Fruit fly (Drosophila melanogaster) whole organism, embryonic: ENCODE results near the gene BtbVII.
A peak's percentile ranks its signal among the peaks of the same experiment; 100 is the strongest.

ENCODE experiments used
- Asciz ChIP-seq: fragments of 200-800 bp; sonication (Bioruptor generic); optimal IDR thresholded peaks from 2 replicates; lab custom pipeline; 2017; ENCODE audit warnings: missing biosample characterization, mild to moderate bottlenecking, missing genetic modification characterization, missing genetic modification reagents
- CG10147 ChIP-seq: fragments of 200-800 bp; sonication (Bioruptor generic); optimal IDR thresholded peaks from 2 replicates; lab custom pipeline; 2019; ENCODE audit warnings: missing biosample characterization, mild to moderate bottlenecking, missing genetic modification characterization, moderate library complexity
- CG10462 ChIP-seq: fragments of 200-800 bp; sonication (Bioruptor generic); optimal IDR thresholded peaks from 2 replicates; lab custom pipeline; 2016; ENCODE audit warnings: missing biosample characterization, missing genetic modification characterization
- CG10543 ChIP-seq: fragments of 200-800 bp; sonication (Bioruptor generic); optimal IDR thresholded peaks from 3 replicates; lab custom pipeline; 2017; ENCODE audit warnings: missing biosample characterization, mild to moderate bottlenecking, missing genetic modification characterization, moderate library complexity
- CG11695 ChIP-seq: fragments of 200-800 bp; sonication (Bioruptor generic); IDR thresholded peaks from 3 replicates; pipeline ENCODE4 v1.3.6; 2022; ENCODE audit warnings: missing biosample characterization, missing genetic modification characterization
- CG11723 ChIP-seq: fragments of 200-800 bp; sonication (Bioruptor generic); optimal IDR thresholded peaks from 2 replicates; lab custom pipeline; 2017; ENCODE audit warnings: missing biosample characterization, mild to moderate bottlenecking, missing genetic modification characterization
- CG1233 ChIP-seq: fragments of 200-800 bp; sonication (Bioruptor generic); optimal IDR thresholded peaks from 4 replicates; lab custom pipeline; 2018; ENCODE audit warnings: missing biosample characterization, mild to moderate bottlenecking, missing genetic modification characterization
- CG12744 ChIP-seq: fragments of 200-800 bp; sonication (Bioruptor generic); optimal IDR thresholded peaks from 2 replicates; lab custom pipeline; 2016; ENCODE audit warnings: missing biosample characterization, missing genetic modification characterization
- CG12769 ChIP-seq: fragments of 200-800 bp; sonication (Bioruptor generic); optimal IDR thresholded peaks from 2 replicates; lab custom pipeline; 2019; ENCODE audit warnings: missing biosample characterization, mild to moderate bottlenecking, missing genetic modification characterization, moderate library complexity
- CG14050 ChIP-seq: fragments of 200-800 bp; sonication (Bioruptor generic); IDR thresholded peaks from 3 replicates; pipeline ENCODE4 v1.3.6; 2022; ENCODE audit warnings: missing biosample characterization, missing genetic modification characterization
- CG1529 ChIP-seq: fragments of 200-800 bp; sonication (Bioruptor generic); optimal IDR thresholded peaks from 3 replicates; lab custom pipeline; 2018; ENCODE audit warnings: missing biosample characterization, missing genetic modification characterization
- CG1603 ChIP-seq: fragments of 200-800 bp; sonication (Bioruptor generic); optimal IDR thresholded peaks from 2 replicates; lab custom pipeline; 2019; ENCODE audit warnings: missing biosample characterization, mild to moderate bottlenecking, missing genetic modification characterization, moderate library complexity
- CG1647 ChIP-seq: fragments of 200-800 bp; sonication (Bioruptor generic); optimal IDR thresholded peaks from 3 replicates; lab custom pipeline; 2016; ENCODE audit warnings: missing biosample characterization, missing genetic modification characterization
- CG18262 ChIP-seq: fragments of 200-800 bp; optimal IDR thresholded peaks from 3 replicates; lab custom pipeline; 2019; ENCODE audit warnings: missing biosample characterization, mild to moderate bottlenecking, missing genetic modification characterization, moderate library complexity
- CG2116 ChIP-seq: fragments of 200-800 bp; sonication (Bioruptor generic); optimal IDR thresholded peaks from 3 replicates; lab custom pipeline; 2018; ENCODE audit warnings: missing biosample characterization, mild to moderate bottlenecking, missing genetic modification characterization
- CG3407 ChIP-seq: fragments of 200-800 bp; sonication (Bioruptor generic); optimal IDR thresholded peaks from 2 replicates; lab custom pipeline; 2018; ENCODE audit warnings: missing biosample characterization, mild to moderate bottlenecking, missing genetic modification characterization
- CG4360 ChIP-seq: fragments of 200-800 bp; sonication (Bioruptor generic); IDR thresholded peaks from 2 replicates; pipeline ENCODE4 v1.3.6; 2022; ENCODE audit warnings: missing biosample characterization, missing genetic modification characterization
- CG6654 ChIP-seq: fragments of 200-800 bp; sonication (Bioruptor generic); optimal IDR thresholded peaks from 2 replicates; lab custom pipeline; 2017; ENCODE audit warnings: missing biosample characterization, mild to moderate bottlenecking, missing genetic modification characterization
- CG7786 ChIP-seq: fragments of 200-800 bp; sonication (Bioruptor generic); optimal IDR thresholded peaks from 2 replicates; lab custom pipeline; 2016; ENCODE audit warnings: missing biosample characterization, missing genetic modification characterization
- CG7839 ChIP-seq: fragments of 200-800 bp; sonication (Bioruptor generic); optimal IDR thresholded peaks from 3 replicates; lab custom pipeline; 2018; ENCODE audit warnings: missing biosample characterization, mild to moderate bottlenecking, missing genetic modification characterization, moderate library complexity
- CG7987 ChIP-seq: fragments of 200-800 bp; sonication (Bioruptor generic); optimal IDR thresholded peaks from 2 replicates; lab custom pipeline; 2018; ENCODE audit warnings: missing biosample characterization, mild to moderate bottlenecking, missing genetic modification characterization, moderate library complexity
- CG8089 ChIP-seq: fragments of 200-800 bp; sonication (Bioruptor generic); optimal IDR thresholded peaks from 3 replicates; lab custom pipeline; 2016; ENCODE audit warnings: missing biosample characterization, missing genetic modification characterization
- CG8388 ChIP-seq: fragments of 200-800 bp; sonication (Bioruptor generic); optimal IDR thresholded peaks from 2 replicates; lab custom pipeline; 2019; ENCODE audit warnings: missing biosample characterization, mild to moderate bottlenecking, missing genetic modification characterization, moderate library complexity
- CG8944 ChIP-seq: fragments of 200-800 bp; sonication (Bioruptor generic); optimal IDR thresholded peaks from 3 replicates; lab custom pipeline; 2016; ENCODE audit warnings: missing biosample characterization, missing genetic modification characterization
- CG9817 ChIP-seq: fragments of 200-800 bp; sonication (Bioruptor generic); optimal IDR thresholded peaks from 2 replicates; lab custom pipeline; 2018; ENCODE audit warnings: missing biosample characterization, mild to moderate bottlenecking, missing genetic modification characterization, moderate library complexity
- D ChIP-seq, 2 experiments: fragments of 200-800 bp in 1 of 2; fragments of >200 bp in 1 of 2; sonication (Bioruptor generic) in 1 of 2; optimal IDR thresholded peaks; 2 replicates in 1 of 2; 3 replicates in 1 of 2; lab custom pipeline; 2017; ENCODE audit warnings: mild to moderate bottlenecking in 1 of 2, missing biosample characterization in 1 of 2, missing genetic modification characterization in 1 of 2, missing genetic modification reagents in 1 of 2
- Dad ChIP-seq: fragments of 200-800 bp; sonication (Bioruptor generic); optimal IDR thresholded peaks from 3 replicates; lab custom pipeline; 2016; ENCODE audit warnings: missing biosample characterization, missing genetic modification characterization
- H2.0 ChIP-seq: fragments of 200-800 bp; sonication (Bioruptor generic); IDR thresholded peaks from 2 replicates; pipeline ENCODE4 v1.3.6; 2022; ENCODE audit warnings: missing biosample characterization, missing genetic modification characterization
- HmgD ChIP-seq: fragments of 200-800 bp; sonication (Bioruptor generic); optimal IDR thresholded peaks from 3 replicates; lab custom pipeline; 2016; ENCODE audit warnings: missing biosample characterization, missing genetic modification characterization
- Hsf ChIP-seq: fragments of 200-800 bp; sonication (Bioruptor generic); optimal IDR thresholded peaks from 3 replicates; lab custom pipeline; 2016; ENCODE audit warnings: missing biosample characterization, missing genetic modification characterization
- Mrtf ChIP-seq: fragments of 200-800 bp; sonication (Bioruptor generic); IDR thresholded peaks from 3 replicates; pipeline ENCODE4 v1.3.6; 2022; ENCODE audit warnings: missing biosample characterization, missing genetic modification characterization
- Six4 ChIP-seq: fragments of 200-800 bp; sonication (Bioruptor generic); optimal IDR thresholded peaks from 2 replicates; lab custom pipeline; 2016; ENCODE audit warnings: missing biosample characterization, missing genetic modification characterization
- aop ChIP-seq: fragments of 200-800 bp; sonication (Bioruptor generic); IDR thresholded peaks from 2 replicates; pipeline ENCODE4 v1.3.6; 2022; ENCODE audit warnings: missing biosample characterization, missing genetic modification characterization
- chn ChIP-seq: fragments of 200-800 bp; sonication (Bioruptor generic); optimal IDR thresholded peaks from 2 replicates; lab custom pipeline; 2016; ENCODE audit warnings: missing biosample characterization, missing genetic modification characterization
- corto ChIP-seq: fragments of 200-800 bp; sonication (Bioruptor generic); optimal IDR thresholded peaks from 2 replicates; lab custom pipeline; 2016; ENCODE audit warnings: missing biosample characterization, mild to moderate bottlenecking, missing genetic modification characterization, moderate library complexity
- disco-r ChIP-seq: fragments of 200-800 bp; sonication (Bioruptor generic); optimal IDR thresholded peaks from 2 replicates; lab custom pipeline; 2016; ENCODE audit warnings: missing biosample characterization, missing genetic modification characterization
- dmrt11E ChIP-seq: fragments of 200-800 bp; sonication (Bioruptor generic); optimal IDR thresholded peaks from 3 replicates; lab custom pipeline; 2018; ENCODE audit warnings: missing biosample characterization, mild to moderate bottlenecking, missing genetic modification characterization, moderate library complexity
- dpn ChIP-seq, 2 experiments: fragments of 200-800 bp; sonication (Bioruptor generic); optimal IDR thresholded peaks; 3 replicates each; lab custom pipeline; 2016; ENCODE audit warnings: missing biosample characterization in 2 of 2, missing genetic modification characterization in 2 of 2
- esg ChIP-seq: fragments of 200-800 bp; sonication (Bioruptor generic); conservative IDR thresholded peaks from 2 replicates; pipeline ENCODE4 v1.3.6; 2022; ENCODE audit warnings: missing biosample characterization, missing genetic modification characterization
- eve ChIP-seq, 2 experiments: fragments of >200 bp; optimal IDR thresholded peaks; 2 replicates each; lab custom pipeline; 2017; ENCODE audit warnings: missing biosample characterization in 2 of 2, missing genetic modification characterization in 2 of 2
- eyg ChIP-seq: fragments of 200-800 bp; sonication (Bioruptor generic); optimal IDR thresholded peaks from 3 replicates; lab custom pipeline; 2016; ENCODE audit warnings: missing biosample characterization, missing genetic modification characterization
- h ChIP-seq: fragments of >200 bp; optimal IDR thresholded peaks from 2 replicates; lab custom pipeline; 2017
- lola ChIP-seq, 3 experiments: fragments of >200 bp in 2 of 3; fragments of 200-800 bp in 1 of 3; sonication (Bioruptor generic) in 1 of 3; optimal IDR thresholded peaks; 2 replicates each; lab custom pipeline; 2017 to 2019; ENCODE audit warnings: missing biosample characterization in 3 of 3, missing genetic modification characterization in 3 of 3, mild to moderate bottlenecking in 1 of 3, moderate library complexity in 1 of 3
- oc ChIP-seq: fragments of 200-800 bp; sonication (Bioruptor generic); optimal IDR thresholded peaks from 2 replicates; lab custom pipeline; 2018; ENCODE audit warnings: missing biosample characterization, mild to moderate bottlenecking, missing genetic modification characterization, moderate library complexity
- odd ChIP-seq: fragments of 200-800 bp; sonication (Bioruptor generic); optimal IDR thresholded peaks from 2 replicates; lab custom pipeline; 2017; ENCODE audit warnings: missing biosample characterization, mild to moderate bottlenecking, missing genetic modification characterization
- ranshi ChIP-seq: fragments of 200-800 bp; sonication (Bioruptor generic); IDR thresholded peaks from 2 replicates; pipeline ENCODE4 v1.3.6; 2022; ENCODE audit warnings: missing biosample characterization, missing genetic modification characterization
- row ChIP-seq: fragments of 200-800 bp; sonication (Bioruptor generic); IDR thresholded peaks from 3 replicates; pipeline ENCODE4 v1.3.6; 2022; ENCODE audit warnings: missing biosample characterization, missing genetic modification characterization
- toy ChIP-seq: fragments of 200-800 bp; sonication (Bioruptor generic); IDR thresholded peaks from 2 replicates; pipeline ENCODE4 v1.3.6; 2022; ENCODE audit warnings: missing biosample characterization, missing genetic modification characterization

Gene BtbVII

DNA sequence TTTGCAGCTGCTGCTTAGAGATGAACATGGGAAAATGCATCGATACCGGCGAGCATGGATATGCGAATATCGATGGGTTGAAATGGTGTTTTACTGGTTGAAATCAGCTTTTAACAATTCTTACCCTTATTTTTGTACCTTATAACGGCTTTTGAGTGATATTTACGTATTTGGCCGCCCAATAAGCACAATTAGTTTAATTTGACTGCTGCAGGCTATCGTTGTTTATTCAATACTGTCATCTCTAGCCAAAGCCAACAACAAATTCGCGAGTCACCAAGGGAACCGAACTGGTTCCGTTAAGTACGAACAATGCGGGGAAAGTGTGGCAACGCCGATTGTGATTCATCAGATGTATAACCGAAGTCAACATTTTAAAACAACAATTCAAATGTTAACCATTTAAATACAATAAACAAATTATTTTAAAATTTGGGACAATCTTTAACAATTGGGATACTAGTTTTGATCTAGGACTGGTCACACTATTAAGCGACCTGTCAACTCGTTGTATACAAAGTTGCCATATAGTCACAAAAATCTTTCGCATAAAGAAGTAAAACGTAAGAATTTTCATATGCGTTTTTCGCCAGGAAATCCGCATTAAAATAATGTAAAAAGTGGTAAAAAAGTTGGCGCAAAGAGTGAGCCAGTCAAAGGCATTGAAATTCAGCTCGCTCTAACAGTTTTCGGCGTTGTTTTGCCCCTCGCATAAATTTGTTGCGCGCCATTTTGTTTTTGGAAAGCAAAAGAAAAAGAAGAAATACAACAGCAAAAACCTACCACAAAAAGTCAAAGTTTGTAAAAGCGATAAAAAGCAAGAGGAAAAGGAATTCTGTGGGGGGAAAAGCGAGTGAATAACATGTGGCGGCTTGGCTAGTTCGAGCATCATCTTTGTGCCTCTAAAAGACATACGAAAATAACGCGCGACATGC lies at the start of gene BtbVII, which contains the start of gene Usp5 (continued):
- TF ChIP-seq oc (tag; lab: Kevin White, UChicago) (no peak), CG2116 (GFP tag; lab: Kevin White, UChicago) (peak; percentile 71), CG11695 (no peak; the same call in 2 of the 3 replicates), corto (peak; percentile 27), CG11723 (no peak), disco-r (GFP tag; lab: Kevin White, UChicago) (peak; percentile 54), CG18262 (tag; lab: Kevin White, UChicago) (peak; percentile 34), dmrt11E (tag; lab: Kevin White, UChicago) (peak; percentile 55), lola (GFP tag; optimal IDR thresholded peaks at IDR 0.05; lab: Kevin White, UChicago) (peak in 1 of 3 experiments; percentile 55), Six4 (GFP tag; lab: Kevin White, UChicago) (peak; percentile 64), CG1603 (tag; lab: Kevin White, UChicago) (peak; percentile 83), toy (no peak), Hsf (GFP tag; lab: Kevin White, UChicago) (peak; percentile 76), odd (GFP tag; lab: Kevin White, UChicago) (no peak), chn (GFP tag; lab: Kevin White, UChicago) (peak; percentile 87), CG7987 (no peak), dpn (GFP tag; optimal IDR thresholded peaks at IDR 0.05; lab: Kevin White, UChicago) (peak; percentile 67 to 80), Dad (peak; percentile 14), CG10462 (GFP tag; lab: Kevin White, UChicago) (peak; percentile 46), CG10543 (peak; percentile 49), CG6654 (no peak), CG8388 (GFP tag; lab: Kevin White, UChicago) (peak; percentile 17), CG1647 (no peak), CG12744 (GFP tag; lab: Kevin White, UChicago) (peak; percentile 26), eyg (peak; percentile 22), Asciz (GFP tag; lab: Kevin White, UChicago) (no peak), ranshi (GFP tag; lab: Robert Waterston, UW) (no peak), Mrtf (GFP tag; lab: Robert Waterston, UW) (peak; percentile 57; the same call in 1 of the 3 replicates), aop (GFP tag; lab: Robert Waterston, UW) (no peak), row (GFP tag; lab: Robert Waterston, UW) (peak; percentile 90), eve (GFP tag; optimal IDR thresholded peaks at IDR 0.05; lab: Kevin White, UChicago) (no peak), CG3407 (GFP tag; lab: Kevin White, UChicago) (no peak), CG9817 (peak; percentile 39), CG14050 (GFP tag; lab: Robert Waterston, UW) (no peak), CG12769 (tag; lab: Kevin White, UChicago) (peak; percentile 78), CG4360 (peak; percentile 65), CG7786 (GFP tag; lab: Kevin White, UChicago) (peak; percentile 56), CG8944 (GFP tag; lab: Kevin White, UChicago) (peak; percentile 72), h (no peak), HmgD (peak; percentile 58), esg (no peak), CG10147 (GFP tag; lab: Kevin White, UChicago) (peak; percentile 50), CG7839 (tag; lab: Kevin White, UChicago) (peak; percentile 41), CG1233 (GFP tag; lab: Kevin White, UChicago) (no peak), H2.0 (GFP tag; lab: Robert Waterston, UW) (peak; percentile 47; the same call in 1 of the 2 replicates), D (optimal IDR thresholded peaks at IDR 0.05; lab: Kevin White, UChicago) (no peak), D (GFP tag; optimal IDR thresholded peaks at IDR 0.05; lab: Kevin White, UChicago) (peak; percentile 28), CG8089 (GFP tag; lab: Kevin White, UChicago) (peak; percentile 1), CG1529 (peak; percentile 7)
